Fruit fly (Drosophila melanogaster) whole organism, embryonic: ENCODE measurements around the gene Tsp29Fa.

Source experiments
- Asciz ChIP-seq: fragments of 200-800 bp; sonication (Bioruptor generic); optimal IDR thresholded peaks from 2 replicates; lab custom pipeline; 2017; ENCODE audit warnings: missing biosample characterization, mild to moderate bottlenecking, missing genetic modification characterization, missing genetic modification reagents
- Atf3 ChIP-seq: fragments of 200-800 bp; sonication (Bioruptor generic); optimal IDR thresholded peaks from 3 replicates; lab custom pipeline; 2016; ENCODE audit warnings: missing biosample characterization, missing genetic modification characterization
- Blimp-1 ChIP-seq: fragments of 200-800 bp; sonication (Bioruptor generic); optimal IDR thresholded peaks from 3 replicates; lab custom pipeline; 2018; ENCODE audit warnings: missing biosample characterization, missing genetic modification characterization, mild to moderate bottlenecking, moderate library complexity, missing genetic modification reagents
- CG10267 ChIP-seq: fragments of 200-800 bp; sonication (Bioruptor generic); optimal IDR thresholded peaks from 2 replicates; lab custom pipeline; 2018; ENCODE audit warnings: missing biosample characterization, mild to moderate bottlenecking, missing genetic modification characterization, moderate library complexity
- CG11456 ChIP-seq: fragments of 200-800 bp; sonication (Bioruptor generic); IDR thresholded peaks from 3 replicates; pipeline ENCODE4 v1.3.6; 2022; ENCODE audit warnings: missing biosample characterization, missing genetic modification characterization
- CG12155 ChIP-seq: fragments of 200-800 bp; sonication (Bioruptor generic); optimal IDR thresholded peaks from 3 replicates; lab custom pipeline; 2016; ENCODE audit warnings: missing biosample characterization, missing genetic modification characterization
- CG12391 ChIP-seq: fragments of 200-800 bp; sonication (Bioruptor generic); optimal IDR thresholded peaks from 3 replicates; lab custom pipeline; 2018; ENCODE audit warnings: missing biosample characterization, mild to moderate bottlenecking, missing genetic modification characterization, moderate library complexity
- CG12659 ChIP-seq: fragments of 200-800 bp; sonication (Bioruptor generic); optimal IDR thresholded peaks from 3 replicates; lab custom pipeline; 2017; ENCODE audit warnings: mild to moderate bottlenecking, missing biosample characterization, missing genetic modification reagents, missing genetic modification characterization
- CG15601 ChIP-seq: fragments of 200-800 bp; sonication (Bioruptor generic); optimal IDR thresholded peaks from 3 replicates; lab custom pipeline; 2019; ENCODE audit warnings: missing biosample characterization, mild to moderate bottlenecking, missing genetic modification characterization, moderate library complexity
- CG16779 ChIP-seq: fragments of 200-800 bp; sonication (Bioruptor generic); IDR thresholded peaks from 2 replicates; pipeline ENCODE4 v1.3.6; 2022; ENCODE audit warnings: missing biosample characterization, missing genetic modification characterization
- CG31388 ChIP-seq: fragments of 200-800 bp; sonication (Bioruptor generic); optimal IDR thresholded peaks from 2 replicates; lab custom pipeline; 2016; ENCODE audit warnings: missing biosample characterization, missing genetic modification characterization
- CG32767 ChIP-seq: fragments of 200-800 bp; sonication (Bioruptor generic); IDR thresholded peaks from 2 replicates; pipeline ENCODE4 v1.3.6; 2022; ENCODE audit warnings: missing biosample characterization, missing genetic modification characterization
- CG3726 ChIP-seq: fragments of 200-800 bp; sonication (Bioruptor generic); IDR thresholded peaks from 3 replicates; pipeline ENCODE4, ENCODE4 v1.3.6; 2022; ENCODE audit warnings: missing biosample characterization, missing genetic modification characterization
- CG42726 ChIP-seq: fragments of 200-800 bp; sonication (Bioruptor generic); IDR thresholded peaks from 2 replicates; pipeline ENCODE4 v1.3.6; 2022; ENCODE audit warnings: missing biosample characterization, missing genetic modification characterization; ENCODE audit not compliant: partially characterized antibody
- CG5180 ChIP-seq: fragments of 200-800 bp; sonication (Bioruptor generic); optimal IDR thresholded peaks from 3 replicates; lab custom pipeline; 2017; ENCODE audit warnings: missing biosample characterization, missing genetic modification characterization, mild to moderate bottlenecking, moderate library complexity, missing genetic modification reagents
- CG6175 ChIP-seq: fragments of 200-800 bp; sonication (Bioruptor generic); IDR thresholded peaks from 3 replicates; pipeline ENCODE4 v1.3.6; 2022; ENCODE audit warnings: missing biosample characterization, missing genetic modification characterization
- CG7556 ChIP-seq: fragments of 200-800 bp; sonication (Bioruptor generic); optimal IDR thresholded peaks from 2 replicates; lab custom pipeline; 2017; ENCODE audit warnings: missing biosample characterization, mild to moderate bottlenecking, missing genetic modification characterization
- CG9876 ChIP-seq: fragments of 200-800 bp; sonication (Bioruptor generic); optimal IDR thresholded peaks from 2 replicates; lab custom pipeline; 2016; ENCODE audit warnings: missing biosample characterization, missing genetic modification characterization
- HLH4C ChIP-seq: fragments of 200-800 bp; sonication (Bioruptor generic); IDR thresholded peaks from 3 replicates; pipeline ENCODE4 v1.3.6; 2022; ENCODE audit warnings: missing biosample characterization, missing genetic modification characterization; ENCODE audit not compliant: partially characterized antibody
- HLHmδ ChIP-seq: fragments of 200-800 bp; sonication (Bioruptor generic); optimal IDR thresholded peaks from 2 replicates; lab custom pipeline; 2018; ENCODE audit warnings: missing biosample characterization, mild to moderate bottlenecking, missing genetic modification characterization, moderate library complexity
- Hey ChIP-seq: fragments of 200-800 bp; sonication (Bioruptor generic); optimal IDR thresholded peaks from 3 replicates; lab custom pipeline; 2018; ENCODE audit warnings: missing biosample characterization, mild to moderate bottlenecking, missing genetic modification characterization
- MESR4 ChIP-seq: fragments of 200-800 bp; sonication (Bioruptor generic); optimal IDR thresholded peaks from 2 replicates; lab custom pipeline; 2018; ENCODE audit warnings: missing biosample characterization, mild to moderate bottlenecking, missing genetic modification characterization, moderate library complexity
- Med ChIP-seq: fragments of 200-800 bp; sonication (Bioruptor generic); peaks from one replicate; lab custom pipeline; 2016; ENCODE audit warnings: missing biosample characterization, missing genetic modification characterization, mild to moderate bottlenecking, inconsistent platforms, moderate library complexity
- Nf-YC ChIP-seq: fragments of 200-800 bp; optimal IDR thresholded peaks from 3 replicates; lab custom pipeline; 2019; ENCODE audit warnings: missing biosample characterization, mild to moderate bottlenecking, missing genetic modification characterization, moderate library complexity
- Oaz ChIP-seq: fragments of 200-800 bp; sonication (Bioruptor generic); IDR thresholded peaks from 2 replicates; pipeline ENCODE4 v1.3.6; 2022; ENCODE audit warnings: missing biosample characterization, missing genetic modification characterization
- Pdp1 ChIP-seq, 2 experiments: fragments of 200-800 bp; sonication (Bioruptor generic); optimal IDR thresholded peaks; 3 replicates each; lab custom pipeline; 2016; ENCODE audit warnings: missing biosample characterization in 2 of 2, missing genetic modification characterization in 2 of 2, mild to moderate bottlenecking in 1 of 2, moderate library complexity in 1 of 2
- en ChIP-seq: fragments of 200-800 bp; sonication (Bioruptor generic); optimal IDR thresholded peaks from 2 replicates; lab custom pipeline; 2016; ENCODE audit warnings: missing biosample characterization, missing genetic modification characterization
- esg ChIP-seq: fragments of 200-800 bp; sonication (Bioruptor generic); conservative IDR thresholded peaks from 2 replicates; pipeline ENCODE4 v1.3.6; 2022; ENCODE audit warnings: missing biosample characterization, missing genetic modification characterization
- eve ChIP-seq, 2 experiments: fragments of >200 bp; optimal IDR thresholded peaks; 2 replicates each; lab custom pipeline; 2017; ENCODE audit warnings: missing biosample characterization in 2 of 2, missing genetic modification characterization in 2 of 2
- gce ChIP-seq: fragments of 200-800 bp; sonication (Bioruptor generic); IDR thresholded peaks from 3 replicates; pipeline ENCODE4 v1.3.6; 2022; ENCODE audit warnings: missing biosample characterization, missing genetic modification characterization
- gfzf ChIP-seq: fragments of 200-800 bp; sonication (Bioruptor generic); optimal IDR thresholded peaks from 2 replicates; lab custom pipeline; 2016; ENCODE audit warnings: missing biosample characterization, mild to moderate bottlenecking, missing genetic modification characterization, moderate library complexity
- grau ChIP-seq: fragments of 200-800 bp; optimal IDR thresholded peaks from 3 replicates; lab custom pipeline; 2019; ENCODE audit warnings: missing biosample characterization, mild to moderate bottlenecking, missing genetic modification characterization, moderate library complexity
- knrl ChIP-seq: fragments of 200-800 bp; sonication (Bioruptor generic); IDR thresholded peaks from 3 replicates; pipeline ENCODE4 v1.3.6; 2022; ENCODE audit warnings: missing biosample characterization, missing genetic modification characterization; ENCODE audit not compliant: partially characterized antibody
- lola ChIP-seq, 3 experiments: fragments of >200 bp in 2 of 3; fragments of 200-800 bp in 1 of 3; sonication (Bioruptor generic) in 1 of 3; optimal IDR thresholded peaks; 2 replicates each; lab custom pipeline; 2017 to 2019; ENCODE audit warnings: missing biosample characterization in 3 of 3, missing genetic modification characterization in 3 of 3, mild to moderate bottlenecking in 1 of 3, moderate library complexity in 1 of 3
- odd ChIP-seq: fragments of 200-800 bp; sonication (Bioruptor generic); optimal IDR thresholded peaks from 2 replicates; lab custom pipeline; 2017; ENCODE audit warnings: missing biosample characterization, mild to moderate bottlenecking, missing genetic modification characterization
- pita ChIP-seq: fragments of 200-800 bp; sonication (Bioruptor generic); optimal IDR thresholded peaks from 2 replicates; lab custom pipeline; 2017; ENCODE audit warnings: missing biosample characterization, mild to moderate bottlenecking, missing genetic modification characterization
- ro ChIP-seq: fragments of 200-800 bp; sonication (Bioruptor generic); IDR thresholded peaks from 2 replicates; pipeline ENCODE4 v1.3.6; 2022; ENCODE audit warnings: missing biosample characterization, missing genetic modification characterization
- sd ChIP-seq: fragments of 200-800 bp; sonication (Bioruptor generic); optimal IDR thresholded peaks from 3 replicates; lab custom pipeline; 2018; ENCODE audit warnings: missing biosample characterization, mild to moderate bottlenecking, missing genetic modification characterization, moderate library complexity
- sens ChIP-seq: fragments of 200-800 bp; sonication (Bioruptor generic); peaks from one replicate; lab custom pipeline; 2016; ENCODE audit warnings: missing biosample characterization, missing genetic modification characterization
- sim ChIP-seq: fragments of 200-800 bp; sonication (Bioruptor generic); IDR thresholded peaks from 2 replicates; pipeline ENCODE4 v1.3.6; 2022; ENCODE audit warnings: missing biosample characterization, missing genetic modification characterization
- stwl ChIP-seq: fragments of 200-800 bp; sonication (Bioruptor generic); optimal IDR thresholded peaks from 3 replicates; lab custom pipeline; 2018; ENCODE audit warnings: missing biosample characterization, mild to moderate bottlenecking, missing genetic modification characterization, moderate library complexity

Gene Tsp29Fa

dm6 chr2L:8946718-8947316 is 13.1 kb downstream of the Tsp29Fa start, which contains the start of gene CG46397 (continued):
- TF ChIP-seq odd (GFP tag; lab: Kevin White, UChicago) (no peak), CG12391 (no peak), gce (GFP tag; lab: Robert Waterston, UW) (no peak), esg (no peak), sim (GFP tag; lab: Robert Waterston, UW) (no peak), lola (GFP tag; optimal IDR thresholded peaks at IDR 0.05; lab: Kevin White, UChicago) (no peak), CG6175 (GFP tag; lab: Robert Waterston, UW) (no peak), Pdp1 (GFP tag; optimal IDR thresholded peaks at IDR 0.05; lab: Kevin White, UChicago) (peak in 1 of 2 experiments; percentile 8), CG10267 (tag; lab: Kevin White, UChicago) (no peak), CG12659 (GFP tag; lab: Kevin White, UChicago) (no peak), CG3726 (GFP tag; lab: Robert Waterston, UW) (no peak), sd (peak; percentile 21), HLHmδ (GFP tag; lab: Kevin White, UChicago) (no peak), CG42726 (GFP tag; lab: Robert Waterston, UW) (no peak), CG31388 (no peak), CG15601 (tag; lab: Kevin White, UChicago) (no peak), Blimp-1 (GFP tag; lab: Kevin White, UChicago) (no peak), MESR4 (GFP tag; lab: Kevin White, UChicago) (no peak), Atf3 (GFP tag; lab: Kevin White, UChicago) (no peak), gfzf (GFP tag; lab: Kevin White, UChicago) (no peak), CG11456 (no peak), eve (GFP tag; optimal IDR thresholded peaks at IDR 0.05; lab: Kevin White, UChicago) (peak in 1 of 2 experiments; percentile 4), Nf-YC (tag; lab: Kevin White, UChicago) (no peak), CG5180 (GFP tag; lab: Kevin White, UChicago) (no peak), grau (tag; lab: Kevin White, UChicago) (peak; percentile 63), Oaz (GFP tag; lab: Robert Waterston, UW) (no peak), CG32767 (GFP tag; lab: Robert Waterston, UW) (no peak), CG7556 (no peak), Asciz (GFP tag; lab: Kevin White, UChicago) (no peak), Hey (tag; lab: Kevin White, UChicago) (no peak), stwl (tag; lab: Kevin White, UChicago) (no peak), en (GFP tag; lab: Kevin White, UChicago) (no peak), sens (GFP tag; lab: Kevin White, UChicago) (no peak), HLH4C (GFP tag; lab: Robert Waterston, UW) (no peak), CG12155 (GFP tag; lab: Kevin White, UChicago) (no peak), CG9876 (GFP tag; lab: Kevin White, UChicago) (no peak), pita (GFP tag; lab: Kevin White, UChicago) (no peak), ro (GFP tag; lab: Robert Waterston, UW) (no peak), knrl (GFP tag; lab: Robert Waterston, UW) (no peak), CG16779 (GFP tag; lab: Robert Waterston, UW) (no peak), Med (peak; percentile 16)
